Worm (Caenorhabditis elegans) whole organism, mixed stage, embryonic: ENCODE data around the gene str-228.

Experiments
- lsy-2 ChIP-seq: fragments of 150-350 bp; optimal IDR thresholded peaks from 2 replicates; lab custom pipeline; 2014; ENCODE audit warnings: missing biosample characterization, missing genetic modification characterization
- nhr-237 ChIP-seq: fragments of 150-350 bp; optimal IDR thresholded peaks from 2 replicates; lab custom pipeline; 2014; ENCODE audit warnings: missing biosample characterization, missing genetic modification characterization
- nhr-28 ChIP-seq: fragments of 150-350 bp; optimal IDR thresholded peaks from 2 replicates; lab custom pipeline; 2014; ENCODE audit warnings: missing biosample characterization, missing genetic modification characterization
- pha-4 ChIP-seq: fragments of 150-350 bp; optimal IDR thresholded peaks from 2 replicates; lab custom pipeline; 2018; ENCODE audit warnings: missing biosample characterization, missing genetic modification reagents, missing genetic modification characterization
- ztf-11 ChIP-seq: fragments of 150-350 bp; optimal IDR thresholded peaks from 2 replicates; lab custom pipeline; 2014; ENCODE audit warnings: missing biosample characterization, missing genetic modification characterization

DNA sequence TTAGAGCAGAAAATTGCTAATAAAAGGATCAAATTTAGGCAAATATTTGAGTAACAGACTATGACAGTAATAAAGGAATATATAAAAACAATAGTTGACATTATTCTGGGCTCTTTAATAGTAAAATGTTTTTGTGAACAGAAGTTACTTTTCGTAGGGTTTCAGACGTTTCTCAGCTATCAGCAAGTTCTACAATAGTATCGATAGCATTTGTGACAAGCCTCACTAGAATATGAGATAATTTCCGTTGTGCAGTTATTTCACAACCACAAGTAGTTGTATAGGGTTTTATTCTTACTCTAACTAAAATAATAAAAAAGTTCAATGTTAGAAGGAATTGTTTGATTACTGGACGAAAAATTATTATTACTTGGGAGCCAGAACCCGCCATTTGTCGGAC lies 36.5 kb downstream of the str-228 start, which contains the start of gene srbc-68:
- no peak for TF ChIP-seq nhr-237
- TF ChIP-seq lsy-2 (tag; lab: Kevin White, UChicago): no peak
- TF ChIP-seq nhr-28 (tag; lab: Kevin White, UChicago): no peak
- no peak for TF ChIP-seq ztf-11 (tag; lab: Kevin White, UChicago)
- no peak for TF ChIP-seq pha-4
